Fruit fly (Drosophila melanogaster): ENCODE data around the gene CG9393.

DNA sequence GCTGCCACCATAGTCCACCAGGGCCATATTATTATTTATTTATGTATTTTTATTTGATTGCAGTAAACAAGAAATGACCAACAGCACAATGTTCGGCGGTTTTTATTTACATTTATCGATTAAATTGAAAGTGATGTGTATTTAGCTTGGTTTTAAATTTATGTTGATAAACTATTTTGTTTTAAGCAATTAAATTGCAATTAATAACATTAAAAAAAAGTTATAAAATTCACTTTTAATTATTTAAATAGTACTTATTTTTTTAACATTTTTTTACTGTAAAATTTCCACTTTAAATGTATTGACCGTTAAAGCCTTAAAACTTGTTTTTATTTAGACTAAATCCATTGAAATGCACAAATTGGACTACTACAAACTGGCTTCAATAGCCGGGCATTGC is 6.6 kb upstream of the CG9393 start, which contains the start of gene CG16790:
- TF ChIP-seq N (GFP tag; optimal IDR thresholded peaks at IDR 0.05), result no peak
- no peak for TF ChIP-seq Hr78 (GFP tag; optimal IDR thresholded peaks at IDR 0.05)
- TF ChIP-seq fru (GFP tag; optimal IDR thresholded peaks at IDR 0.05), result no peak
- TF ChIP-seq tai (GFP tag; optimal IDR thresholded peaks at IDR 0.05), result no peak
- no peak for TF ChIP-seq Rel (GFP tag; optimal IDR thresholded peaks at IDR 0.05)
- TF ChIP-seq Rel (tag; optimal IDR thresholded peaks at IDR 0.05), result no peak
- no peak for TF ChIP-seq jim (GFP tag; optimal IDR thresholded peaks at IDR 0.05)
